Worm (Caenorhabditis elegans): ENCODE results near the gene gstk-1.

Gene gstk-1

ce11 chrII:9644940-9645634 is 11.4 kb upstream of the gstk-1 start:
- TF ChIP-seq elt-3 (tag; optimal IDR thresholded peaks at IDR 0.05) (no peak), ces-1 (GFP tag; optimal IDR thresholded peaks at IDR 0.05) (no peak), pha-4 (tag; optimal IDR thresholded peaks at IDR 0.05) (no peak), unc-120 (tag; optimal IDR thresholded peaks at IDR 0.05; ENCODE audit: poor library complexity, severe bottlenecking) (no peak), M03D4.4 (tag; optimal IDR thresholded peaks at IDR 0.05) (no peak), elt-1 (tag; optimal IDR thresholded peaks at IDR 0.05; ENCODE audit: borderline replicate concordance, insufficient read depth) (peak; percentile 95), mab-5 (tag; optimal IDR thresholded peaks at IDR 0.05) (no peak), ceh-43 (GFP tag; optimal IDR thresholded peaks at IDR 0.05) (no peak), mep-1 (tag; optimal IDR thresholded peaks at IDR 0.05) (no peak), ceh-83 (GFP tag; optimal IDR thresholded peaks at IDR 0.05) (no peak), snpc-4 (tag; optimal IDR thresholded peaks at IDR 0.05) (no peak), nhr-12 (tag; optimal IDR thresholded peaks at IDR 0.05) (no peak), nhr-28 (tag; optimal IDR thresholded peaks at IDR 0.05) (no peak), ceh-39 (tag; optimal IDR thresholded peaks at IDR 0.05) (no peak), flh-1 (GFP tag; optimal IDR thresholded peaks at IDR 0.05) (no peak), mls-2 (tag; optimal IDR thresholded peaks at IDR 0.05) (no peak), lsy-2 (tag; optimal IDR thresholded peaks at IDR 0.05) (no peak), nhr-237 (tag; optimal IDR thresholded peaks at IDR 0.05) (no peak), hlh-1 (tag; optimal IDR thresholded peaks at IDR 0.05) (no peak), ham-2 (GFP tag; optimal IDR thresholded peaks at IDR 0.05) (peak; percentile 87), unc-62 (GFP tag; optimal IDR thresholded peaks at IDR 0.05) (peak; percentile 87), nhr-76 (tag; optimal IDR thresholded peaks at IDR 0.05) (no peak)

ce11 chrII:9646122-9646555 is 10.4 kb upstream of the gstk-1 start:
- TF ChIP-seq sem-2 (GFP tag; optimal IDR thresholded peaks at IDR 0.05) (no peak), M03D4.4 (tag; optimal IDR thresholded peaks at IDR 0.05) (no peak), ham-2 (GFP tag; optimal IDR thresholded peaks at IDR 0.05) (peak; percentile 90), unc-62 (GFP tag; optimal IDR thresholded peaks at IDR 0.05) (peak; percentile 76), nhr-237 (tag; optimal IDR thresholded peaks at IDR 0.05) (peak; percentile 14), nhr-28 (tag; optimal IDR thresholded peaks at IDR 0.05) (no peak), mab-5 (tag; optimal IDR thresholded peaks at IDR 0.05) (no peak), elt-3 (tag; optimal IDR thresholded peaks at IDR 0.05) (no peak), tbx-8 (GFP tag; optimal IDR thresholded peaks at IDR 0.05) (peak; percentile 2), flh-1 (GFP tag; optimal IDR thresholded peaks at IDR 0.05) (no peak), zip-8 (tag; optimal IDR thresholded peaks at IDR 0.05) (no peak), ceh-43 (GFP tag; optimal IDR thresholded peaks at IDR 0.05) (no peak), elt-1 (tag; optimal IDR thresholded peaks at IDR 0.05; ENCODE audit: borderline replicate concordance, insufficient read depth) (no peak), hlh-1 (tag; optimal IDR thresholded peaks at IDR 0.05) (peak; percentile 94), cnd-1 (tag; optimal IDR thresholded peaks at IDR 0.05) (peak; percentile 40), unc-120 (tag; optimal IDR thresholded peaks at IDR 0.05; ENCODE audit: poor library complexity, severe bottlenecking) (peak; percentile 22), lsy-2 (tag; optimal IDR thresholded peaks at IDR 0.05) (no peak), sptf-1 (tag; optimal IDR thresholded peaks at IDR 0.05) (peak; percentile 68), pha-4 (tag; optimal IDR thresholded peaks at IDR 0.05) (peak; percentile 41), ces-1 (GFP tag; optimal IDR thresholded peaks at IDR 0.05) (peak; percentile 70), mls-2 (tag; optimal IDR thresholded peaks at IDR 0.05) (peak; percentile 76), nhr-12 (tag; optimal IDR thresholded peaks at IDR 0.05) (no peak), blmp-1 (tag; optimal IDR thresholded peaks at IDR 0.05) (peak; percentile 68), bed-3 (GFP tag; optimal IDR thresholded peaks at IDR 0.05) (no peak), nhr-76 (tag; optimal IDR thresholded peaks at IDR 0.05) (no peak), ztf-11 (tag; optimal IDR thresholded peaks at IDR 0.05) (no peak), mep-1 (tag; optimal IDR thresholded peaks at IDR 0.05) (peak; percentile 91), lin-32 (GFP tag; optimal IDR thresholded peaks at IDR 0.05) (peak; percentile 46), snpc-4 (tag; optimal IDR thresholded peaks at IDR 0.05) (no peak), drap-1 (GFP tag; optimal IDR thresholded peaks at IDR 0.05) (peak; percentile 47), ceh-39 (tag; optimal IDR thresholded peaks at IDR 0.05) (peak; percentile 75), nhr-2 (tag; optimal IDR thresholded peaks at IDR 0.05) (peak; percentile 87), lin-13 (tag; optimal IDR thresholded peaks at IDR 0.05) (peak; percentile 61), ceh-83 (GFP tag; optimal IDR thresholded peaks at IDR 0.05) (no peak), unc-39 (tag; optimal IDR thresholded peaks at IDR 0.05) (no peak)

Data from whole organism, mixed stage, embryonic.